Fruit fly (Drosophila melanogaster) whole organism, wandering third instar larva: ENCODE data around the gene Tsen2.

Experiments
- Rel ChIP-seq, 2 experiments: fragments of 200-800 bp; sonication (Bioruptor generic) in 1 of 2; optimal IDR thresholded peaks; 2 replicates in 1 of 2; 3 replicates in 1 of 2; lab custom pipeline; 2016 to 2019; ENCODE audit warnings: mild to moderate bottlenecking in 2 of 2, missing biosample characterization in 2 of 2, missing genetic modification characterization in 2 of 2, moderate library complexity in 1 of 2
- foxo ChIP-seq, 2 experiments: fragments of 200-800 bp; sonication (Bioruptor generic); optimal IDR thresholded peaks; 2 replicates in 1 of 2; 3 replicates in 1 of 2; lab custom pipeline; 2016 to 2017; ENCODE audit warnings: missing biosample characterization in 2 of 2, missing genetic modification characterization in 2 of 2
- psq ChIP-seq: fragments of 200-800 bp; sonication (Bioruptor generic); optimal IDR thresholded peaks from 3 replicates; lab custom pipeline; 2017; ENCODE audit warnings: missing biosample characterization, mild to moderate bottlenecking, missing genetic modification characterization, moderate library complexity
- sage ChIP-seq: fragments of 200-800 bp; sonication (Bioruptor generic); optimal IDR thresholded peaks from 2 replicates; lab custom pipeline; 2016; ENCODE audit warnings: missing biosample characterization, mild to moderate bottlenecking, missing genetic modification characterization

dm6 chr2L:16761891-16762290 is 32.3 kb downstream of the Tsen2 start:
- TF ChIP-seq foxo (GFP tag; optimal IDR thresholded peaks at IDR 0.05; lab: Kevin White, UChicago) (no peak), sage (GFP tag; lab: Kevin White, UChicago) (no peak), Rel (GFP tag; optimal IDR thresholded peaks at IDR 0.05; lab: Kevin White, UChicago) (no peak), Rel (tag; optimal IDR thresholded peaks at IDR 0.05; lab: Kevin White, UChicago) (no peak), psq (no peak)
